Worm (Caenorhabditis elegans): ENCODE measurements around the gene F36A4.3.

The F36A4.3 gene

ce11 chrIV:4298983-4299382, 29.6 kb downstream of the F36A4.3 start, which contains the start of gene F15E6.9:
Gene F15E6.9 (minus strand): TSS chrIV:4299083.
- TF ChIP-seq unc-62 (GFP tag; optimal IDR thresholded peaks at IDR 0.05) (no peak), unc-39 (tag; optimal IDR thresholded peaks at IDR 0.05) (no peak), fos-1 (tag; optimal IDR thresholded peaks at IDR 0.05) (no peak), snpc-4 (tag; optimal IDR thresholded peaks at IDR 0.05) (no peak), nhr-12 (tag; optimal IDR thresholded peaks at IDR 0.05) (no peak), aly-2 (tag; optimal IDR thresholded peaks at IDR 0.05) (no peak), ceh-16 (tag; optimal IDR thresholded peaks at IDR 0.05) (no peak), lin-15B (tag; optimal IDR thresholded peaks at IDR 0.05) (no peak), eor-1 (tag; optimal IDR thresholded peaks at IDR 0.05) (no peak), ztf-4 (tag; optimal IDR thresholded peaks at IDR 0.05) (no peak), nhr-25 (tag; optimal IDR thresholded peaks at IDR 0.05) (no peak), nhr-43 (tag; optimal IDR thresholded peaks at IDR 0.05; ENCODE audit: poor library complexity, severe bottlenecking) (no peak), pqm-1 (tag; optimal IDR thresholded peaks at IDR 0.05) (no peak), mml-1 (tag; optimal IDR thresholded peaks at IDR 0.05) (no peak), zag-1 (tag; optimal IDR thresholded peaks at IDR 0.05) (no peak), nhr-67 (tag; optimal IDR thresholded peaks at IDR 0.05) (no peak), nhr-237 (tag; optimal IDR thresholded peaks at IDR 0.05) (no peak), pha-4 (tag; optimal IDR thresholded peaks at IDR 0.05) (no peak), R02D3.7 (tag; optimal IDR thresholded peaks at IDR 0.05) (no peak)

ce11 chrIV:4299994-4300393, 30.6 kb downstream of the F36A4.3 start:
- TF ChIP-seq nhr-23 (tag; optimal IDR thresholded peaks at IDR 0.05) (peak; percentile 19), nhr-25 (tag; optimal IDR thresholded peaks at IDR 0.05) (peak; percentile 54), elt-3 (tag; optimal IDR thresholded peaks at IDR 0.05) (no peak), nhr-43 (tag; optimal IDR thresholded peaks at IDR 0.05; ENCODE audit: poor library complexity, severe bottlenecking) (peak; percentile 57), ZK546.5 (tag; optimal IDR thresholded peaks at IDR 0.05) (no peak), R02D3.7 (tag; optimal IDR thresholded peaks at IDR 0.05) (no peak)

ce11 chrIV:4301202-4301601, 31.8 kb downstream of the F36A4.3 start, which contains the start of gene lgc-22:
Gene lgc-22 (plus strand): TSS chrIV:4301306.
- no peak for TF ChIP-seq ZK546.5 (tag; optimal IDR thresholded peaks at IDR 0.05)
- TF ChIP-seq aly-2 (tag; optimal IDR thresholded peaks at IDR 0.05), result no peak
- TF ChIP-seq unc-62 (GFP tag; optimal IDR thresholded peaks at IDR 0.05), result no peak
- no peak for TF ChIP-seq ama-1 (optimal IDR thresholded peaks at IDR 0.05)
- TF ChIP-seq nhr-43 (tag; optimal IDR thresholded peaks at IDR 0.05; ENCODE audit: poor library complexity, severe bottlenecking), result no peak
- no peak for TF ChIP-seq nhr-23 (tag; optimal IDR thresholded peaks at IDR 0.05)
- no peak for TF ChIP-seq snpc-4 (tag; optimal IDR thresholded peaks at IDR 0.05)
- no peak for TF ChIP-seq pha-4 (tag; optimal IDR thresholded peaks at IDR 0.05)
- no peak for TF ChIP-seq jun-1 (tag; optimal IDR thresholded peaks at IDR 0.05)
- TF ChIP-seq egl-5 (tag; optimal IDR thresholded peaks at IDR 0.05), result no peak
- no peak for TF ChIP-seq nhr-25 (tag; optimal IDR thresholded peaks at IDR 0.05)

ce11 chrIV:4306317-4306716, 36.9 kb downstream of the F36A4.3 start:
- TF ChIP-seq egl-27 (tag; optimal IDR thresholded peaks at IDR 0.05) (no peak), sea-2 (GFP tag; optimal IDR thresholded peaks at IDR 0.05) (no peak), nhr-76 (tag; optimal IDR thresholded peaks at IDR 0.05) (no peak), snpc-4 (tag; optimal IDR thresholded peaks at IDR 0.05) (no peak), ztf-11 (tag; optimal IDR thresholded peaks at IDR 0.05) (no peak), fkh-10 (GFP tag; optimal IDR thresholded peaks at IDR 0.05) (no peak), nhr-25 (tag; optimal IDR thresholded peaks at IDR 0.05) (no peak), unc-39 (tag; optimal IDR thresholded peaks at IDR 0.05) (no peak), pqm-1 (tag; optimal IDR thresholded peaks at IDR 0.05) (no peak), nhr-11 (tag; optimal IDR thresholded peaks at IDR 0.05) (no peak), egl-5 (tag; optimal IDR thresholded peaks at IDR 0.05) (no peak), ceh-16 (tag; optimal IDR thresholded peaks at IDR 0.05) (no peak), pha-4 (tag; optimal IDR thresholded peaks at IDR 0.05) (no peak), nhr-43 (tag; optimal IDR thresholded peaks at IDR 0.05; ENCODE audit: poor library complexity, severe bottlenecking) (no peak), nhr-67 (tag; optimal IDR thresholded peaks at IDR 0.05) (no peak)

ce11 chrIV:4307227-4307946, 38.0 kb downstream of the F36A4.3 start, which contains the start of gene set-9:
Gene set-9 (plus strand): TSS chrIV:4307896.
- TF ChIP-seq elt-3 (tag; optimal IDR thresholded peaks at IDR 0.05) (no peak), nfya-1 (tag; optimal IDR thresholded peaks at IDR 0.05; ENCODE audit: insufficient read depth) (no peak), ztf-11 (tag; optimal IDR thresholded peaks at IDR 0.05) (no peak), skn-1 (tag; optimal IDR thresholded peaks at IDR 0.05) (no peak), ceh-82 (tag; optimal IDR thresholded peaks at IDR 0.05) (no peak), ama-1 (optimal IDR thresholded peaks at IDR 0.05) (no peak), unc-39 (tag; optimal IDR thresholded peaks at IDR 0.05) (no peak), nhr-28 (tag; optimal IDR thresholded peaks at IDR 0.05) (no peak), nhr-237 (tag; optimal IDR thresholded peaks at IDR 0.05) (no peak), ZK546.5 (tag; optimal IDR thresholded peaks at IDR 0.05) (no peak), tbx-2 (tag; optimal IDR thresholded peaks at IDR 0.05) (no peak), fkh-2 (tag; optimal IDR thresholded peaks at IDR 0.05) (no peak), snpc-4 (tag; optimal IDR thresholded peaks at IDR 0.05) (no peak), pqm-1 (tag; optimal IDR thresholded peaks at IDR 0.05) (no peak), daf-12 (tag; optimal IDR thresholded peaks at IDR 0.05) (no peak), jun-1 (tag; optimal IDR thresholded peaks at IDR 0.05) (no peak), fos-1 (tag; optimal IDR thresholded peaks at IDR 0.05) (no peak)
